Worm (Caenorhabditis elegans): Measurements from ENCODE around the gene srd-64.

- TF ChIP-seq scrt-1 (GFP tag; IDR thresholded peaks at IDR 0.05), result no peak
- TF ChIP-seq ama-1 (optimal IDR thresholded peaks at IDR 0.05), result no peak
- TF ChIP-seq sea-1 (GFP tag; conservative IDR thresholded peaks at IDR 0.05), result no peak
- TF ChIP-seq B0310.2 (tag; optimal IDR thresholded peaks at IDR 0.05), result no peak
- no peak for TF ChIP-seq hnd-1 (tag; optimal IDR thresholded peaks at IDR 0.05)
- no peak for TF ChIP-seq tra-4 (tag; optimal IDR thresholded peaks at IDR 0.05)
- peak; percentile 90 for TF ChIP-seq ceh-36 (tag; optimal IDR thresholded peaks at IDR 0.05)
- no peak for TF ChIP-seq flt-1 (GFP tag; IDR thresholded peaks at IDR 0.05)
- TF ChIP-seq ceh-13 (GFP tag; optimal IDR thresholded peaks at IDR 0.05), result no peak
- no peak for TF ChIP-seq ets-7 (tag; optimal IDR thresholded peaks at IDR 0.05)
- no peak for TF ChIP-seq tbx-11 (GFP tag; IDR thresholded peaks at IDR 0.05)
- no peak for TF ChIP-seq aly-1 (tag; optimal IDR thresholded peaks at IDR 0.05)
- no peak for TF ChIP-seq hmbx-1 (tag; optimal IDR thresholded peaks at IDR 0.05)
Measured at ce11 chrIII:1718800-1719199, 23.9 kb upstream of the srd-64 start.
